Worm (Caenorhabditis elegans) whole organism, midembryonic: ENCODE measurements around the gene F20G2.3.

Experiments
- T22C8.4 ChIP-seq: fragments of 200-800 bp; sonication (Bioruptor generic); IDR thresholded peaks from 2 replicates; pipeline ENCODE4 v1.3.6; 2022; ENCODE audit warnings: missing genetic modification characterization, missing compliant biosample characterization
- cog-1 ChIP-seq: sonication (generic microtip); optimal IDR thresholded peaks from 2 replicates; lab custom pipeline; 2016; ENCODE audit warnings: missing genetic modification characterization, missing compliant biosample characterization
- flt-1 ChIP-seq: fragments of 200-800 bp; sonication (Bioruptor generic); IDR thresholded peaks from 2 replicates; pipeline ENCODE4 v1.3.6; 2022; ENCODE audit warnings: missing genetic modification characterization, missing compliant biosample characterization
- klf-2 ChIP-seq: fragments of 200-800 bp; sonication (Bioruptor generic); conservative IDR thresholded peaks from 2 replicates; pipeline ENCODE4 v1.3.6; 2022; ENCODE audit warnings: missing genetic modification reagents, missing genetic modification characterization, missing compliant biosample characterization
- med-1 ChIP-seq: sonication (generic microtip); optimal IDR thresholded peaks from 2 replicates; lab custom pipeline; 2017; ENCODE audit warnings: missing genetic modification characterization, mild to moderate bottlenecking, missing compliant biosample characterization, antibody characterized with exemption, missing genetic modification reagents; ENCODE audit not compliant: insufficient read depth
- ref-1 ChIP-seq: fragments of 200-800 bp; sonication (Bioruptor generic); conservative IDR thresholded peaks from 2 replicates; pipeline ENCODE4 v1.3.6; 2022; ENCODE audit warnings: missing genetic modification reagents, missing genetic modification characterization, missing compliant biosample characterization
- tab-1 ChIP-seq: fragments of 200-800 bp; sonication (Bioruptor generic); IDR thresholded peaks from 2 replicates; pipeline ENCODE4 v1.3.6; 2022; ENCODE audit warnings: missing genetic modification characterization, missing compliant biosample characterization
- ztf-23 ChIP-seq: fragments of 200-800 bp; sonication (Bioruptor generic); IDR thresholded peaks from 2 replicates; pipeline ENCODE4 v1.3.6; 2022; ENCODE audit warnings: missing genetic modification reagents, missing genetic modification characterization, missing compliant biosample characterization
- ztf-29 ChIP-seq: fragments of 200-800 bp; sonication (Bioruptor generic); IDR thresholded peaks from 2 replicates; pipeline ENCODE4 v1.3.6; 2022; ENCODE audit warnings: missing genetic modification reagents, missing genetic modification characterization, missing compliant biosample characterization

DNA sequence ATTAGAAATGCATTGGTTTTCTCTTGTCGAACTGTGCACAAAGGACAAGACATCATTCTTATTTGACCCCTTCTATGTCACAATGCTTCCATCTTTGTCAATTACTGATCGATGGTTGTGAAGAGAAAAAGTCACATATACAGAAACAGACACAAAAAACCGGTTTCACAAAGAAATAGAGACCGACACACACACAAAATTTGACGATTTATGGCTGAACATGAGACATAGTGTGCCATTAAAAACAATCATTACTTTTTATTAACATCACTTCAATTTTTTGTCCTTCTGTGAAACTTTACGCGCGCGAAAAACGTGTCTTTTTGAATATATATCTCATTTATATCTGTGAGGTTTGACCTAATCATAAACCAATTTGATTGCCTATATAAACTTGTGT lies 22.3 kb upstream of the F20G2.3 start:
- TF ChIP-seq med-1 (no peak), klf-2 (GFP tag; lab: Robert Waterston, UW) (no peak), tab-1 (GFP tag; lab: Robert Waterston, UW) (no peak), cog-1 (no peak), T22C8.4 (GFP tag; lab: Robert Waterston, UW) (no peak), ztf-29 (GFP tag; lab: Robert Waterston, UW) (no peak), flt-1 (GFP tag; lab: Robert Waterston, UW) (no peak), ztf-23 (GFP tag; lab: Robert Waterston, UW) (no peak), ref-1 (GFP tag; lab: Robert Waterston, UW) (no peak)
